Worm (Caenorhabditis elegans): ENCODE measurements around the gene cyh-1.

The cyh-1 gene

DNA sequence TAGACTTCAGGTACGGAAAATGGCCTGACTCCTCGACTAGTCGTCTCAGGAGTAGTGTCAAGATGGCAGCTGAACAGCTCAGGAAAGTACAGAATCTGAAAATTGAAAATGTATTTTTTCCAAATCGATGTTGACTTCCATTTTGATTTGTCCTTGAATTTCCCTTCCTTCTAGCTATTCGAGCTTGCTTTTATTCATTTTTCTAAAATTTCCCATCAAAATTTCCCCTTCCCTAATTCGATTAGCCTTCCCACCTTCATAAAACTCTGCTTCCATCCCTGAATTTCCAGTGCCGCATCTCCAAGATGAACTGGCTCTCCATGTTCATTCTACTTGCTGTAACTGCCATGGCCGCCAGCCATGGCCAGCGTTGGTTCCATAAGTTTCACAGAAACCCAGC, 32.0 kb upstream of the cyh-1 start, which contains the start of gene Y49F6B.6:
Y49F6B.6 (plus strand) TSS at position 301 of the 400 bp plus-strand sequence.
- TF ChIP-seq lin-32 (GFP tag; optimal IDR thresholded peaks at IDR 0.05) = no peak
- no peak for TF ChIP-seq elt-3 (tag; optimal IDR thresholded peaks at IDR 0.05)
- TF ChIP-seq nhr-76 (tag; optimal IDR thresholded peaks at IDR 0.05) = no peak
- no peak for TF ChIP-seq mep-1 (tag; optimal IDR thresholded peaks at IDR 0.05)
- no peak for TF ChIP-seq cnd-1 (tag; optimal IDR thresholded peaks at IDR 0.05)
- no peak for TF ChIP-seq unc-62 (GFP tag; optimal IDR thresholded peaks at IDR 0.05)
- TF ChIP-seq ceh-43 (GFP tag; optimal IDR thresholded peaks at IDR 0.05) = no peak
- TF ChIP-seq ceh-39 (tag; optimal IDR thresholded peaks at IDR 0.05) = no peak

- TF ChIP-seq unc-120 (tag; optimal IDR thresholded peaks at IDR 0.05; ENCODE audit: poor library complexity, severe bottlenecking) (no peak), zip-8 (tag; optimal IDR thresholded peaks at IDR 0.05) (no peak), mab-5 (tag; optimal IDR thresholded peaks at IDR 0.05) (no peak)
Measured at ce11 chrII:3473744-3474143, 31.1 kb upstream of the cyh-1 start, which contains the start of gene sdz-32. TSS of gene sdz-32 (plus strand) at chrII:3474044.

DNA sequence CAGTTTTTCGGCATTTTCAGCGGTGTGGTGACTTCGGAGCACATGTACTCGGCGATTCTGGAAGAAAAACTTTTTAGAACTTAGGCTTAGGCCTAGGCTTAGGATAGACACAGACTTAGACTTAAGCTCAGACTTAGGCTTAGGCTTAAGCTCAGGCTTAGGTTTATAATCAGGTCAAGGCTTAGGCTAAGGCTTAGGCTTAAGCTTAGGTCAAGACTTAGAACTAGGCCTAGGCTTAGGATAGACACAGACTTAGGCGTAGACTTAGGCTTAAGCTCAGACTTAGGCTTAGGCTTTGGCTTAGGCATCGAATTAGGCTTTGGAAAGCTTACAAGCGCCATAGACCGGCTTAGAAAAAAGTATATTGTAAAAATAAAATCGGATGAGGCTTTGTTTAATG, 28.3 kb upstream of the cyh-1 start:
- TF ChIP-seq M03D4.4 (tag; optimal IDR thresholded peaks at IDR 0.05) = no peak

- TF ChIP-seq tbx-8 (GFP tag; optimal IDR thresholded peaks at IDR 0.05) (no peak), nhr-76 (tag; optimal IDR thresholded peaks at IDR 0.05) (no peak), nhr-12 (tag; optimal IDR thresholded peaks at IDR 0.05) (no peak), ceh-83 (GFP tag; optimal IDR thresholded peaks at IDR 0.05) (no peak), unc-62 (GFP tag; optimal IDR thresholded peaks at IDR 0.05) (no peak), mab-5 (tag; optimal IDR thresholded peaks at IDR 0.05) (no peak)
Measured at ce11 chrII:3477171-3477570, 27.6 kb upstream of the cyh-1 start, which contains the start of gene fbxb-104. TSS of gene fbxb-104 (minus strand) at chrII:3477271.

ce11 chrII:3481584-3481983, 23.2 kb upstream of the cyh-1 start, which contains the start of gene Y49F6B.8:
TSS of gene Y49F6B.8 (minus strand) at chrII:3481684.
- no peak for TF ChIP-seq mab-5 (tag; optimal IDR thresholded peaks at IDR 0.05)
- no peak for TF ChIP-seq M03D4.4 (tag; optimal IDR thresholded peaks at IDR 0.05)
- no peak for TF ChIP-seq ham-2 (GFP tag; optimal IDR thresholded peaks at IDR 0.05)
- no peak for TF ChIP-seq nhr-237 (tag; optimal IDR thresholded peaks at IDR 0.05)
- no peak for TF ChIP-seq unc-120 (tag; optimal IDR thresholded peaks at IDR 0.05; ENCODE audit: poor library complexity, severe bottlenecking)
- no peak for TF ChIP-seq cnd-1 (tag; optimal IDR thresholded peaks at IDR 0.05)
- TF ChIP-seq sptf-1 (tag; optimal IDR thresholded peaks at IDR 0.05) = no peak
- TF ChIP-seq zip-8 (tag; optimal IDR thresholded peaks at IDR 0.05) = no peak
- no peak for TF ChIP-seq snpc-4 (tag; optimal IDR thresholded peaks at IDR 0.05)
- no peak for TF ChIP-seq blmp-1 (tag; optimal IDR thresholded peaks at IDR 0.05)
- no peak for TF ChIP-seq lin-13 (tag; optimal IDR thresholded peaks at IDR 0.05)
- no peak for TF ChIP-seq elt-1 (tag; optimal IDR thresholded peaks at IDR 0.05; ENCODE audit: borderline replicate concordance, insufficient read depth)

DNA sequence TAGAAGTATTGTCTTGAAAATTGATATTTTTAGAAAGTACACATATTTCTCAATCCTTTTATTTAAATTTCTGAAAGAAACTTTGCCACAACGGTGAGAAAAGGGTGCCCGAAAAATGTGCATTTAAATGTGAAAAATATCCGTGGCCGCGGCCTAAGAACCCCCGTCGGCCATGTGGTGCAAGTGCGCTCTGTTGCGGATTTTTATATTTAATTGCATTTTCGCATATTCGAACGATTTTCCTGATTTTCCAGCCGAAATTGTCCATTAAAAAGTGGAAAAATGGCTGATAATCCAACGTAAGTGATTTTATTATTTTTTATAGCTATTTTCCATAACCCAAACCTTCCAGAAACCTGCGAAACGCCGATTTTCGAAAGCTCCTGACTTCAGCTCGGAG, 22.6 kb upstream of the cyh-1 start, which contains the start of gene smu-2:
smu-2 (plus strand) TSS at position 178 of the 400 bp plus-strand sequence.
- TF ChIP-seq snpc-4 (tag; optimal IDR thresholded peaks at IDR 0.05) (no peak), lsy-2 (tag; optimal IDR thresholded peaks at IDR 0.05) (peak; percentile 39), sem-2 (GFP tag; optimal IDR thresholded peaks at IDR 0.05) (no peak), elt-1 (tag; optimal IDR thresholded peaks at IDR 0.05; ENCODE audit: borderline replicate concordance, insufficient read depth) (no peak), cnd-1 (tag; optimal IDR thresholded peaks at IDR 0.05) (peak; percentile 20), M03D4.4 (tag; optimal IDR thresholded peaks at IDR 0.05) (no peak), unc-39 (tag; optimal IDR thresholded peaks at IDR 0.05) (no peak), tbx-8 (GFP tag; optimal IDR thresholded peaks at IDR 0.05) (no peak), hlh-1 (tag; optimal IDR thresholded peaks at IDR 0.05) (no peak), ham-2 (GFP tag; optimal IDR thresholded peaks at IDR 0.05) (no peak), unc-120 (tag; optimal IDR thresholded peaks at IDR 0.05; ENCODE audit: poor library complexity, severe bottlenecking) (no peak), sptf-1 (tag; optimal IDR thresholded peaks at IDR 0.05) (peak; percentile 75), mep-1 (tag; optimal IDR thresholded peaks at IDR 0.05) (peak; percentile 49), mab-5 (tag; optimal IDR thresholded peaks at IDR 0.05) (peak; percentile 55), zip-8 (tag; optimal IDR thresholded peaks at IDR 0.05) (no peak), lin-32 (GFP tag; optimal IDR thresholded peaks at IDR 0.05) (peak; percentile 16), ces-1 (GFP tag; optimal IDR thresholded peaks at IDR 0.05) (peak; percentile 97), nhr-76 (tag; optimal IDR thresholded peaks at IDR 0.05) (no peak), ceh-43 (GFP tag; optimal IDR thresholded peaks at IDR 0.05) (peak; percentile 7), nhr-2 (tag; optimal IDR thresholded peaks at IDR 0.05) (no peak), mls-2 (tag; optimal IDR thresholded peaks at IDR 0.05) (no peak)
